Fruit fly (Drosophila melanogaster) whole organism, prepupa: ENCODE results near the gene CG2247.

ENCODE experiments used
- CG11902 ChIP-seq: fragments of 200-800 bp; sonication (Bioruptor generic); optimal IDR thresholded peaks from 3 replicates; lab custom pipeline; 2016; ENCODE audit warnings: missing biosample characterization, missing genetic modification characterization
- CG3919 ChIP-seq: fragments of 200-800 bp; sonication (Bioruptor generic); optimal IDR thresholded peaks from 3 replicates; lab custom pipeline; 2016; ENCODE audit warnings: missing biosample characterization, missing genetic modification characterization
- CG4318 ChIP-seq: fragments of 200-800 bp; sonication (Bioruptor generic); optimal IDR thresholded peaks from 3 replicates; lab custom pipeline; 2017; ENCODE audit warnings: missing biosample characterization, mild to moderate bottlenecking, missing genetic modification characterization
- CG6808 ChIP-seq: fragments of 200-800 bp; sonication (Bioruptor generic); optimal IDR thresholded peaks from 3 replicates; lab custom pipeline; 2017; ENCODE audit warnings: missing biosample characterization, missing genetic modification characterization, mild to moderate bottlenecking, moderate library complexity, missing genetic modification reagents
- CG6854 ChIP-seq: fragments of 200-800 bp; sonication (Bioruptor generic); optimal IDR thresholded peaks from 2 replicates; lab custom pipeline; 2017; ENCODE audit warnings: missing biosample characterization, mild to moderate bottlenecking, missing genetic modification characterization

DNA sequence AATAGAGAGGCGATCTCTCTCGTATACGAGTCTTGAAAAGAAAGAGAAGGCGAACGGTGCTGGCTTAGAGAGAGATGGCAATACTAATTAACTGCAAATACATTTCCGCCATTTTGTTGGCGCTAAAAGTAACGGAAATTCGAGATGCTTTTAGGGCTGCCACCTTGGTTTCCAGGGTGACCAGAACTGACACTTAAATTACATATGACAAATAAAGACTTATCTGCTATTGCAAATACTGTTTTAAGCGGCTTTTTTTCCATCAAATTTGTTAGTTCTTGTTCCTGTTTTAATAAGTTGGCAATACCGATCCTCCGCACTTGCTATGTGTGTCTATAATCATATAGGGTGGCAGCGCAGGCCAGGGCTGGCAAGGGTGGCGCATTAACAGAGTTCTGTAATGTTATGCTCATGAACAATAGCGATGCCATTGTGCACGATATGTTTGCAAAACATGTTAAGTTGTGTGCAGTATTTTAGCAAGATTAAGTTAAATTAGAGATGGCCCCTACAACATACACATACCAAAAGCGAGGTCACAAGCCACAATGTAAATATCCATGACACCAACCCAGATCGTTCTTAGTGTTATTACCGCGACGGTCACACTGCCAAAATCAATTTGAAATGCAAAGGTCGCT is 31.1 kb downstream of the CG2247 start, which contains the start of gene nod:
- TF ChIP-seq CG6854 (GFP tag; lab: Kevin White, UChicago) (no peak), CG6808 (no peak), CG4318 (GFP tag; lab: Kevin White, UChicago) (no peak), CG11902 (peak; percentile 4), CG3919 (peak; percentile 47)
